Fruit fly (Drosophila melanogaster) whole organism, wandering third instar larva: ENCODE data around the gene CG43093.

ENCODE experiments used
- Abd-B ChIP-seq: fragments of >200 bp; optimal IDR thresholded peaks from 2 replicates; lab custom pipeline; 2017; ENCODE audit warnings: missing biosample characterization, missing genetic modification characterization
- CG32264 ChIP-seq: fragments of 200-800 bp; sonication (Bioruptor generic); optimal IDR thresholded peaks from 2 replicates; lab custom pipeline; 2016; ENCODE audit warnings: missing biosample characterization, missing genetic modification characterization
- CG9705 ChIP-seq: fragments of 200-800 bp; sonication (Bioruptor generic); optimal IDR thresholded peaks from 2 replicates; lab custom pipeline; 2018; ENCODE audit warnings: missing biosample characterization, mild to moderate bottlenecking, missing genetic modification characterization
- CrebA ChIP-seq: fragments of 200-800 bp; sonication (Bioruptor generic); optimal IDR thresholded peaks from 2 replicates; lab custom pipeline; 2016; ENCODE audit warnings: missing biosample characterization, mild to moderate bottlenecking, missing genetic modification characterization, borderline replicate concordance
- Dfd ChIP-seq: fragments of >200 bp; optimal IDR thresholded peaks from 2 replicates; lab custom pipeline; 2017; ENCODE audit warnings: missing biosample characterization, missing genetic modification characterization
- Dif ChIP-seq: fragments of 200-275, 200-300 bp; sonication (Bioruptor generic); optimal IDR thresholded peaks from 2 replicates; lab custom pipeline; 2018; ENCODE audit warnings: missing biosample characterization, missing genetic modification characterization; ENCODE audit not compliant: partially characterized antibody
- GATAd ChIP-seq: sonication (Bioruptor generic); optimal IDR thresholded peaks from 2 replicates; lab custom pipeline; 2016; ENCODE audit warnings: missing biosample characterization, missing genetic modification characterization
- HLH106 ChIP-seq: fragments of 200-800 bp; optimal IDR thresholded peaks from 3 replicates; lab custom pipeline; 2019; ENCODE audit warnings: missing biosample characterization, mild to moderate bottlenecking, missing genetic modification characterization, moderate library complexity
- Hnf4 ChIP-seq: fragments of 200-800 bp; sonication (Bioruptor generic); optimal IDR thresholded peaks from 2 replicates; lab custom pipeline; 2016; ENCODE audit warnings: missing biosample characterization, mild to moderate bottlenecking, missing genetic modification characterization
- Hr78 ChIP-seq: fragments of >200 bp; optimal IDR thresholded peaks from 2 replicates; lab custom pipeline; 2017; ENCODE audit warnings: missing biosample characterization, missing genetic modification characterization
- Jra ChIP-seq: sonication (Bioruptor generic); optimal IDR thresholded peaks from 2 replicates; lab custom pipeline; 2016; ENCODE audit warnings: missing biosample characterization, missing genetic modification characterization
- Mio ChIP-seq: sonication (Bioruptor generic); optimal IDR thresholded peaks from 2 replicates; lab custom pipeline; 2016; ENCODE audit warnings: missing biosample characterization, missing genetic modification characterization
- Myc ChIP-seq: fragments of >200 bp; optimal IDR thresholded peaks from 2 replicates; lab custom pipeline; 2017
- N ChIP-seq: fragments of >200 bp; optimal IDR thresholded peaks from 2 replicates; lab custom pipeline; 2018; ENCODE audit warnings: missing biosample characterization, missing external identifiers, missing genetic modification characterization
- OdsH ChIP-seq: fragments of 200-800 bp; sonication (Bioruptor generic); optimal IDR thresholded peaks from 2 replicates; lab custom pipeline; 2016; ENCODE audit warnings: missing biosample characterization, mild to moderate bottlenecking, missing genetic modification characterization
- Rel ChIP-seq, 2 experiments: fragments of 200-800 bp; sonication (Bioruptor generic) in 1 of 2; optimal IDR thresholded peaks; 2 replicates in 1 of 2; 3 replicates in 1 of 2; lab custom pipeline; 2016 to 2019; ENCODE audit warnings: mild to moderate bottlenecking in 2 of 2, missing biosample characterization in 2 of 2, missing genetic modification characterization in 2 of 2, moderate library complexity in 1 of 2
- br ChIP-seq: fragments of 200-800 bp; sonication (Bioruptor generic); optimal IDR thresholded peaks from 2 replicates; lab custom pipeline; 2016; ENCODE audit warnings: missing biosample characterization, missing genetic modification characterization
- brk ChIP-seq: fragments of 200-800 bp; sonication (Bioruptor generic); optimal IDR thresholded peaks from 2 replicates; lab custom pipeline; 2016; ENCODE audit warnings: missing biosample characterization, mild to moderate bottlenecking, missing genetic modification characterization
- dmrt93B ChIP-seq: fragments of 200-800 bp; sonication (Bioruptor generic); optimal IDR thresholded peaks from 2 replicates; lab custom pipeline; 2018; ENCODE audit warnings: missing biosample characterization, mild to moderate bottlenecking, missing genetic modification characterization
- dsf ChIP-seq: sonication (Bioruptor generic); optimal IDR thresholded peaks from 2 replicates; lab custom pipeline; 2016; ENCODE audit warnings: missing biosample characterization, missing genetic modification characterization, borderline replicate concordance
- ey ChIP-seq: fragments of 200-800 bp; sonication (Bioruptor generic); optimal IDR thresholded peaks from 2 replicates; lab custom pipeline; 2016; ENCODE audit warnings: missing biosample characterization, missing genetic modification characterization
- fru ChIP-seq: fragments of 200-800 bp; sonication (Bioruptor generic); optimal IDR thresholded peaks from 3 replicates; lab custom pipeline; 2016; ENCODE audit warnings: missing biosample characterization, mild to moderate bottlenecking, missing genetic modification characterization
- h ChIP-seq: fragments of 200-800 bp; sonication (Bioruptor generic); optimal IDR thresholded peaks from 3 replicates; lab custom pipeline; 2016; ENCODE audit warnings: missing biosample characterization, mild to moderate bottlenecking, missing genetic modification characterization
- jim ChIP-seq: fragments of 175-275, 200-325 bp; sonication (Bioruptor generic); optimal IDR thresholded peaks from 2 replicates; lab custom pipeline; 2016; ENCODE audit warnings: missing biosample characterization, mild to moderate bottlenecking, missing genetic modification characterization
- lola ChIP-seq: fragments of >200 bp; optimal IDR thresholded peaks from 2 replicates; lab custom pipeline; 2017; ENCODE audit warnings: missing biosample characterization, missing genetic modification characterization
- sage ChIP-seq: fragments of 200-800 bp; sonication (Bioruptor generic); optimal IDR thresholded peaks from 2 replicates; lab custom pipeline; 2016; ENCODE audit warnings: missing biosample characterization, mild to moderate bottlenecking, missing genetic modification characterization
- sv ChIP-seq: fragments of 200-800 bp; sonication (Bioruptor generic); optimal IDR thresholded peaks from 3 replicates; lab custom pipeline; 2016; ENCODE audit warnings: missing biosample characterization, missing genetic modification characterization
- usp ChIP-seq: fragments of >200 bp; optimal IDR thresholded peaks from 2 replicates; lab custom pipeline; 2017; ENCODE audit warnings: missing biosample characterization, missing genetic modification characterization
- woc ChIP-seq: sonication (Bioruptor generic); optimal IDR thresholded peaks from 2 replicates; lab custom pipeline; 2016; ENCODE audit warnings: missing biosample characterization, mild to moderate bottlenecking, missing genetic modification characterization

The CG43093 gene

DNA sequence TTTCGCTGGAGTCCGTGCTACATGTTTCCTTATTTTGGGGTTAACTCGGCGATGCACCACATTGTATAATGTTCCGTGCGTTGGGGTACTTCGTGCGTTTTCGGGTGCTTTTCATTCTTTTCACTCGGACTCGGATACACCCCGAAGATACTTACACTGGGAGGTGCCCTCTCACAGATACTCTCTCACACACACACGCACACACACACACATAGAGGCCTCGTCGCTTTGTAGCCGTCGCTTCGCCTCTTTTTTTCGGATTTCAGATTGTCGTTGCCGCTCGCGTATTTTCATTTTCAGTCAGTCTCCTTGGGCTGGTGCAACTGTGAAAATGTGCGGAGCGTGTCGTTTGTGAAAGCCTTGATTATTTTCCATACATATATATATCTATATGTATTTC lies 11.3 kb upstream of the CG43093 start (continued):
- TF ChIP-seq GATAd (GFP tag; lab: Kevin White, UChicago) = no peak
- no peak for TF ChIP-seq Jra
- TF ChIP-seq jim (GFP tag; lab: Kevin White, UChicago) = no peak
- TF ChIP-seq dmrt93B (GFP tag; lab: Kevin White, UChicago) = no peak
- peak; percentile 29 for TF ChIP-seq br (GFP tag; lab: Kevin White, UChicago)

DNA sequence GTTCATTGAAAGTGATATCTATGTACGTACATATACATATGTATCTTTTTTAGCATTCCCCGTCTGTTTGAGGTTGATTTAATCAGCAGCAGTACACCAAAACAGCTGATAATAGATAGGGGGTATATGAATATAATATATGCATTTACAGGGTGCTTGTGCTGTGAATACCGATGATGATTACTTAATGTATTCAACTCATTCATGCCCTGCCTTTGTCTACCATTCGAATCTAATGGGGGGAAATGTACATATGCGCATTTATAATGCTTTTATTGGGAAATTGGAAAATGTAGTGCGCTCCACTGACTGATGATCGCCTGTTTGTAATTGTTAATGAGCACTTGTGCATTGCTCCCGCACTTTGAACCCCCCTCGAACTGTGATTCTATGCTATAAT lies 10.0 kb upstream of the CG43093 start:
- TF ChIP-seq N (GFP tag; lab: Kevin White, UChicago) (no peak), OdsH (GFP tag; lab: Kevin White, UChicago) (no peak), Rel (GFP tag; optimal IDR thresholded peaks at IDR 0.05; lab: Kevin White, UChicago) (no peak), Rel (tag; optimal IDR thresholded peaks at IDR 0.05; lab: Kevin White, UChicago) (no peak), Myc (no peak), lola (GFP tag; lab: Kevin White, UChicago) (no peak)

DNA sequence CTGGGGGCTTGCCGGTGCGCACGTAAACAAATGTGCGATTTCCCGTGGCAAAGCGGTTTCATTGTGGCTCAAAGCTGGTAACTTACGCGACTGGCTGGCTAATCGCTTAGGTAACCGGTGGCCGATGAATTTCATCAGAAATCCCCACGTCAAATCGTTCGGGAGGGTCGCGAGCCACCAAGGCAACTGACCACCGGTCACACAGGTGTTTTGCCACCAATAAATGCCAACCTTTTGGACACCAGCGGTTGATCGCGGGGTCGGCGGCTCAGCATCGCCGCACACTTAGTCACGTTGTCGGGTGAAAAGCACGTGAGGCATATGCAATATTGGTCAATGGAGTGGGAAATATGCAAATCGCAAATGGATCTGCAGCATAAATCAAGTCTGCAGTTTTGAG lies 6.3 kb upstream of the CG43093 start:
- TF ChIP-seq usp (GFP tag; lab: Kevin White, UChicago) = no peak
- TF ChIP-seq Hnf4 = no peak
- no peak for TF ChIP-seq CG32264 (GFP tag; lab: Kevin White, UChicago)
- no peak for TF ChIP-seq Dfd (GFP tag; lab: Kevin White, UChicago)
- no peak for TF ChIP-seq dsf
- no peak for TF ChIP-seq CrebA (GFP tag; lab: Kevin White, UChicago)
- no peak for TF ChIP-seq Mio (GFP tag; lab: Kevin White, UChicago)
- TF ChIP-seq Dif (GFP tag; lab: Kevin White, UChicago) = no peak
- no peak for TF ChIP-seq HLH106 (tag; lab: Kevin White, UChicago)

DNA sequence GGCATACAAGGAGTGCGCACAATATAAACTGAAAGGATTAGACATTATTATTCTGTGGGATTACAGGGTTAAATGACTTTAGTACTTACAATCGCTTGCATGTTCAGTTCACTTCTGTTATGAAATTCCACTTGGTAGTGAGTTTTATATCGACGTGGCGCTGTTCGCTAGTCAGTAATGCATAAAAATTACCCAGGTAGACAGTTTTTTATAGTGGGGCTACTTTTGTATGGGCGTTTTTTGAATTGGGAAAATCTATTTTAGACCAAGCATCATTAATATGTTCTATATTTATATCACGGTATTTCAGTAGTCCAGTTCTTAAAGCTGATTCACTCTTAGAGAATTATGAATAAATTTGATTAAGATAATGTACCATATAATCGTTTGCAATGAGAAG lies 1.6 kb upstream of the CG43093 start, which contains the start of gene CG43095:
TSS of gene CG43095 (minus strand) at position 101 of the 400 bp plus-strand sequence.
- TF ChIP-seq woc (no peak), dmrt93B (GFP tag; lab: Kevin White, UChicago) (no peak), Rel (GFP tag; optimal IDR thresholded peaks at IDR 0.05; lab: Kevin White, UChicago) (no peak), Rel (tag; optimal IDR thresholded peaks at IDR 0.05; lab: Kevin White, UChicago) (no peak), usp (GFP tag; lab: Kevin White, UChicago) (no peak), CG9705 (GFP tag; lab: Kevin White, UChicago) (no peak), fru (GFP tag; lab: Kevin White, UChicago) (no peak), OdsH (GFP tag; lab: Kevin White, UChicago) (no peak), sv (GFP tag; lab: Kevin White, UChicago) (no peak), sage (GFP tag; lab: Kevin White, UChicago) (no peak), ey (no peak), Hnf4 (no peak), h (GFP tag; lab: Kevin White, UChicago) (no peak), Mio (GFP tag; lab: Kevin White, UChicago) (no peak), dsf (no peak), GATAd (GFP tag; lab: Kevin White, UChicago) (no peak), br (GFP tag; lab: Kevin White, UChicago) (no peak)

DNA sequence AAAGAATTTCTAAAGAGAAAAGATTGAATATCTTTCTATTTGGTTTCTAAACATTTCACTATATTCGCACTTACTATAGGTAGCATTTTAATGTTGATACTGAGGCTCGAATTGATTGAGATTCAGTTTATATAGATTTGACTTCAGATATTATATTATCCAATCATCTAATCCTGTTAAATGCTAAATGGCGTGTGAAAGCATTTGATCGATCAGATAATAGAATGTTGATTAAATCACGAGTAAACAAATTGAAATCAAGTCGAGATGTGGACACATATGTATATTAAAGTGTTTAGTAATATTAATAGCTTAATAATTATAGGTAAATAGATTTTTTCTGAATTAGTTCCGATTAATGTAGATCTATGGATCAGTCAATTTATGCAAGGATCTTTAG lies 780 bp upstream of the CG43093 start, which contains the start of gene CG43094:
TSS of gene CG43094 (minus strand) at position 101 of the 400 bp plus-strand sequence.
- TF ChIP-seq CrebA (GFP tag; lab: Kevin White, UChicago) = no peak
- TF ChIP-seq lola (GFP tag; lab: Kevin White, UChicago) = no peak
- TF ChIP-seq N (GFP tag; lab: Kevin White, UChicago) = no peak
- no peak for TF ChIP-seq Myc
- TF ChIP-seq Hnf4 = no peak
- no peak for TF ChIP-seq Dif (GFP tag; lab: Kevin White, UChicago)
- TF ChIP-seq fru (GFP tag; lab: Kevin White, UChicago) = no peak
- TF ChIP-seq Dfd (GFP tag; lab: Kevin White, UChicago) = no peak
- TF ChIP-seq sage (GFP tag; lab: Kevin White, UChicago) = no peak
- no peak for TF ChIP-seq woc
- TF ChIP-seq Mio (GFP tag; lab: Kevin White, UChicago) = no peak
- TF ChIP-seq Hr78 (GFP tag; lab: Kevin White, UChicago) = no peak

DNA sequence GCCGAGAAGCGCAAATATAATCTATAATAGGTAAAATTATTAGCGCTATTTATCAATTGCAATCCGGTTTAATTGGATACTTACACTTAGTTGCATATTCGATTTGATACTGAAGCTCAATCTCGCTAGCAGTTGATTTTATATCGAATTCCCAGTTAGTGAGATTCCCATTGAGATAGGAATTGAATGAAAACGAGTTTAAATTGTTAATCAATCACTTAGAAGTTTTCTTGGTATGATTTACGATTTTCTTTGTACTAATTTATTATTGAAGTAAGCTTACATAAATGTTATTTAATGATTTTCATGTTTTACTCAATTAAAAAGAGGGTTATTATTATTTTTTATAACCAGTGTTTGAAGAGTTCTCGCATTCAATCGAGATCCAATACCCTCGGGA lies 540 bp downstream of the CG43093 start, which contains the start of gene CG43092:
TSS of gene CG43092 (minus strand) at position 101 of the 400 bp plus-strand sequence.
- no peak for TF ChIP-seq Abd-B (GFP tag; lab: Kevin White, UChicago)
- TF ChIP-seq GATAd (GFP tag; lab: Kevin White, UChicago) = no peak
- no peak for TF ChIP-seq CrebA (GFP tag; lab: Kevin White, UChicago)
- TF ChIP-seq brk (GFP tag; lab: Kevin White, UChicago) = no peak
- TF ChIP-seq, all 38 proteins: peak for 0
